Worm (Caenorhabditis elegans) whole organism, mixed stage, embryonic: ENCODE data around the gene T23F6.5.
A peak's percentile ranks its signal among the peaks of the same experiment; 100 is the strongest.

Experiments used
- hlh-1 ChIP-seq: fragments of 150-350 bp; optimal IDR thresholded peaks from 2 replicates; lab custom pipeline; 2014; ENCODE audit warnings: missing biosample characterization, missing genetic modification reagents, missing genetic modification characterization
- nhr-12 ChIP-seq: fragments of 150-350 bp; optimal IDR thresholded peaks from 2 replicates; lab custom pipeline; 2014; ENCODE audit warnings: missing biosample characterization, missing genetic modification characterization
- sem-2 ChIP-seq: fragments of 200-800 bp; sonication (Bioruptor generic); optimal IDR thresholded peaks from 2 replicates; lab custom pipeline; 2018; ENCODE audit warnings: mild to moderate bottlenecking, missing genetic modification characterization, missing compliant biosample characterization
- unc-62 ChIP-seq: fragments of 150-350 bp; optimal IDR thresholded peaks from 2 replicates; lab custom pipeline; 2014; ENCODE audit warnings: missing biosample characterization, missing genetic modification reagents, missing genetic modification characterization

ce11 chrIV:12710996-12711395, 30.3 kb downstream of the T23F6.5 start, which contains the start of gene C27D8.2:
- TF ChIP-seq unc-62 (GFP tag; lab: Kevin White, UChicago) (peak; percentile 14), sem-2 (GFP tag; lab: Kevin White, UChicago) (no peak), hlh-1 (tag; lab: Kevin White, UChicago) (no peak), nhr-12 (tag; lab: Kevin White, UChicago) (no peak)
